Fruit fly (Drosophila melanogaster) whole organism, wandering third instar larva: ENCODE measurements around the gene CG4440.

Experiments
- Hr83 ChIP-seq: fragments of 200-300 bp; sonication (Bioruptor generic); optimal IDR thresholded peaks from 2 replicates; lab custom pipeline; 2016; ENCODE audit warnings: missing biosample characterization, mild to moderate bottlenecking, missing genetic modification characterization, moderate library complexity; ENCODE audit not compliant: poor library complexity, severe bottlenecking
- OdsH ChIP-seq: fragments of 200-800 bp; sonication (Bioruptor generic); optimal IDR thresholded peaks from 2 replicates; lab custom pipeline; 2016; ENCODE audit warnings: missing biosample characterization, mild to moderate bottlenecking, missing genetic modification characterization
- dl ChIP-seq, 2 experiments: fragments of 175-275, 200-275 bp in 1 of 2; fragments of 200-275 bp in 1 of 2; sonication (Bioruptor generic); optimal IDR thresholded peaks; lab custom pipeline; 2018; ENCODE audit warnings: mild to moderate bottlenecking in 2 of 2, missing biosample characterization in 2 of 2, missing genetic modification characterization in 2 of 2, moderate library complexity in 2 of 2; ENCODE audit not compliant: partially characterized antibody in 2 of 2, insufficient read depth in 1 of 2
- sage ChIP-seq: fragments of 200-800 bp; sonication (Bioruptor generic); optimal IDR thresholded peaks from 2 replicates; lab custom pipeline; 2016; ENCODE audit warnings: missing biosample characterization, mild to moderate bottlenecking, missing genetic modification characterization
- sv ChIP-seq: fragments of 200-800 bp; sonication (Bioruptor generic); optimal IDR thresholded peaks from 3 replicates; lab custom pipeline; 2016; ENCODE audit warnings: missing biosample characterization, missing genetic modification characterization

DNA sequence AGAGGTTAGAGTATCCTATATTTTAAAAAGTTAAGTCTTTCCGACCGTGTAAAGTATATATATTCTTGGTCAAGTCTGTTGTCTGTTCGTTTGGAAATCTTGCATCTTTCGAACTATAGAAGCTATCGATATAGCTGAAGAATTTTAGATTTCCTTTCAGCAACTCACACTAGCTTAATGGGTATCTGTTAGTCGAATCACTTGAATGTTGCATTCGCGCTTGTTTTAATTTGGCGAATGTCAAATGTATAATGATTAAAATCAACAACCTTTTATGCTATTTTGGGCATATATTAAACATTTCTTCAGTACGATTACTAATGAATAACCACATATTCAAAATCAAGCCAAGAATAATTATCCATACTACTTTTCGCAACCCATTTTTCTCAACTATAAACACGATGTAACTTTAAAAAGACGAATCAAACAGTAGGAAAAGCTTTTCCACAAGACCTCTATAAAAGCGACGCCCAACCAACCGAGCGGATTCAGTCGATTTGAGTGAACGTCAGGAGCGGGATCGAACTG, 36.0 kb upstream of the CG4440 start, which contains the start of gene Cyp303a1:
- TF ChIP-seq sv (GFP tag; lab: Kevin White, UChicago): no peak
- no peak for TF ChIP-seq OdsH (GFP tag; lab: Kevin White, UChicago)
- no peak for TF ChIP-seq dl (GFP tag; optimal IDR thresholded peaks at IDR 0.05; lab: Kevin White, UChicago; ENCODE audit: insufficient read depth in 1 of 2, partially characterized antibody in 2 of 2)
- no peak for TF ChIP-seq sage (GFP tag; lab: Kevin White, UChicago)
- TF ChIP-seq Hr83 (GFP tag; lab: Kevin White, UChicago): no peak
